Worm (Caenorhabditis elegans): ENCODE data around the gene F54G2.1.

- TF ChIP-seq egl-27 (tag; optimal IDR thresholded peaks at IDR 0.05) (no peak), nhr-77 (tag; optimal IDR thresholded peaks at IDR 0.05) (no peak), elt-2 (tag; optimal IDR thresholded peaks at IDR 0.05) (no peak), lin-39 (tag; optimal IDR thresholded peaks at IDR 0.05) (no peak), daf-12 (tag; optimal IDR thresholded peaks at IDR 0.05) (no peak), R02D3.7 (tag; optimal IDR thresholded peaks at IDR 0.05) (no peak), unc-62 (GFP tag; optimal IDR thresholded peaks at IDR 0.05) (no peak), nhr-76 (tag; optimal IDR thresholded peaks at IDR 0.05) (no peak), ceh-9 (tag; optimal IDR thresholded peaks at IDR 0.05) (no peak), nhr-28 (tag; optimal IDR thresholded peaks at IDR 0.05) (no peak), mml-1 (tag; optimal IDR thresholded peaks at IDR 0.05) (no peak), nhr-43 (tag; optimal IDR thresholded peaks at IDR 0.05; ENCODE audit: poor library complexity, severe bottlenecking) (no peak)
Observed at ce11 chrX:2632869-2633268, 31.3 kb downstream of the F54G2.1 start.

Data from whole organism, L3 larva.